Worm (Caenorhabditis elegans): ENCODE data around the gene nep-8.
"Not testable (repeated sequence)": the region's sequence is repeated elsewhere in the genome, so short reads cannot be mapped to it uniquely, and the experiment has no call there.

Gene nep-8

DNA sequence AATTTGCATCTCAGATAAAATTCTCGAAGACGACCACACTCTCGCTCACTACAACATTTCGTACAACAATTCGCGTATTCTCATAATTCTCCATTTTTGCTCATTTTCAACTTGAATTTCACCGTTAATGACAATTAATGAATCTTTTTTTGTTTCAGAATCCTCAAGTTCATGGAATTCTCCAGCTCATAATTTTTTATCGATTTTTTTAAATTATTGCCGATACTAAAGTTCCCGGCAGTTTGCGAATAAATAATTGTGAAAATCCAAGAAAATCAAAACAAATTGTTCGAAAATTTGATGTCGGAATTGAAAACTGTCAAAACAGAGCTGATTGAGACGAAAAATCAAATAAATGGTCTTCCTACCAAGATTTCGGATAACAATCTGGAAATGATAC is 44.3 kb downstream of the nep-8 start, which contains the start of gene C16C8.21:
Gene C16C8.21 (plus strand): TSS at position 301 of the 400 bp plus-strand sequence.
- TF ChIP-seq hnd-1 (tag; optimal IDR thresholded peaks at IDR 0.05) (no peak), tbx-37 (GFP tag; conservative IDR thresholded peaks at IDR 0.05) (no peak), sea-1 (GFP tag; conservative IDR thresholded peaks at IDR 0.05) (no peak), ama-1 (optimal IDR thresholded peaks at IDR 0.05) (no peak), hmg-4 (GFP tag; optimal IDR thresholded peaks at IDR 0.05) (no peak), F13C5.2 (tag; optimal IDR thresholded peaks at IDR 0.05) (no peak), aly-1 (tag; optimal IDR thresholded peaks at IDR 0.05) (no peak), hmbx-1 (tag; optimal IDR thresholded peaks at IDR 0.05) (no peak), tra-4 (tag; optimal IDR thresholded peaks at IDR 0.05) (no peak), ets-7 (tag; optimal IDR thresholded peaks at IDR 0.05) (no peak), scrt-1 (GFP tag; IDR thresholded peaks at IDR 0.05) (no peak), flt-1 (GFP tag; IDR thresholded peaks at IDR 0.05) (no peak), pes-1 (GFP tag; IDR thresholded peaks at IDR 0.05) (no peak), ceh-36 (tag; optimal IDR thresholded peaks at IDR 0.05) (no peak), tbx-11 (GFP tag; IDR thresholded peaks at IDR 0.05) (no peak), B0310.2 (tag; optimal IDR thresholded peaks at IDR 0.05) (no peak), ceh-13 (GFP tag; optimal IDR thresholded peaks at IDR 0.05) (no peak)

- TF ChIP-seq aly-1 (tag; optimal IDR thresholded peaks at IDR 0.05) (no peak), F13C5.2 (tag; optimal IDR thresholded peaks at IDR 0.05) (no peak)
These were observed 45.2 kb downstream of the nep-8 start, which contains the start of gene C16C8.25 for ce11 chrII:3448776-3449280. Gene C16C8.25 (plus strand): TSS chrII:3449230.

- not testable (repeated sequence) for TF ChIP-seq ets-7 (tag; optimal IDR thresholded peaks at IDR 0.05); aly-1 (tag; optimal IDR thresholded peaks at IDR 0.05); tbx-37 (GFP tag; conservative IDR thresholded peaks at IDR 0.05)
These were observed 45.9 kb downstream of the nep-8 start, which contains the start of gene C16C8.14 for ce11 chrII:3449514-3449913. Gene C16C8.14 (plus strand): TSS chrII:3449814.

- TF ChIP-seq hmbx-1 (tag; optimal IDR thresholded peaks at IDR 0.05): no peak
These were observed 48.8 kb downstream of the nep-8 start, which contains the start of gene C16C8.12 for ce11 chrII:3452421-3452820. Gene C16C8.12 (plus strand): TSS chrII:3452721.

DNA sequence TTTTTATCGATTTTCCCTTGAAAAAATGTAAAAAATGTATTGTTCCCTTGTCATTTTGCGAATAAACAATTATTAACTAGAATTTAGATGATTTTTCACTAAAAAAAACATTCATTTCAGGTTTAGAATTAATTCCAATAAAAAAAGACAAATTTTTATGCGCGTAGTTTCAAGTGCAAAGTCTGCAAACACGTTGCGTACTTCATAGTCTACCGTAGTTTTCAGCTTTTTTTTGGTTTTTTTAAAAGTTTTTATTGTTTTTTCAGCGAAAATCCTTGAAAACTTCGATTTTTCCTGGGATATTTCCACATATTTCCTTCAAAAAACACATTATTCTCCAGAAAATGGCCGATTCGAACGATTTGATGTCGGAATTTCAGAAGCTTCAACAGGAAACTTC is 49.9 kb downstream of the nep-8 start, which contains the start of gene C16C8.11:
Gene C16C8.11 (plus strand): TSS at position 188 of the 400 bp plus-strand sequence.
- no peak for TF ChIP-seq scrt-1 (GFP tag; IDR thresholded peaks at IDR 0.05)
- no peak for TF ChIP-seq ama-1 (optimal IDR thresholded peaks at IDR 0.05)
- no peak for TF ChIP-seq pes-1 (GFP tag; IDR thresholded peaks at IDR 0.05)
- TF ChIP-seq F13C5.2 (tag; optimal IDR thresholded peaks at IDR 0.05): no peak
- TF ChIP-seq hnd-1 (tag; optimal IDR thresholded peaks at IDR 0.05): no peak
- no peak for TF ChIP-seq aly-1 (tag; optimal IDR thresholded peaks at IDR 0.05)
